Worm (Caenorhabditis elegans): ENCODE data around the gene C25F9.4.

DNA sequence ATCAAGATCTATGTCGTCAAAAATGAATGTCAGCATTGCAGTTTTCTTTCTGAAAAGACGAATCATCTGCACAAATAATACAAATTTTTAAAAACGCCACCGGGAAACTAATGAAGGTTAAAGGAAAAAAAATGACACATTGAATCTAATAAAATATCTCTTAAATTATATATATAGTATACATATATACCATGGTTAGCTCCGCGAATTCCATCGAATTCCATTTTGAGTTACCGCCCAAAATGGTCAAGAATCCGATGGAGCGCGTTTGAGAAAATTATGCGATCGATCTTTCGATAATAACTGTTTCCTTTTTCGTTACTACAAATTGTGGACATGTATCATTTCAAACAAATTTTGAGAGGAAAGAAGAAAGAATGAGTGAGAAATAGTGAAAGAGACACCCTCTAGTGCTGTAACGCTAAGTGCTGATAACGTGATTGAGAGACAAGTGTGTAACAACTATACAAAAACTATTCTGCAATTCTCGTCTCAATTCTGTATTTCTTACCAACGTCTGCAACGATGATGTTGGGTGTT lies 11.0 kb downstream of the C25F9.4 start, which contains the start of the genes C25F9.6 and C25F9.10:
- TF ChIP-seq klf-2 (GFP tag; conservative IDR thresholded peaks at IDR 0.05): no peak
- no peak for TF ChIP-seq flt-1 (GFP tag; IDR thresholded peaks at IDR 0.05)
- TF ChIP-seq cog-1 (tag; optimal IDR thresholded peaks at IDR 0.05): no peak
- TF ChIP-seq tab-1 (GFP tag; IDR thresholded peaks at IDR 0.05): no peak
- TF ChIP-seq ztf-29 (GFP tag; IDR thresholded peaks at IDR 0.05): no peak
- TF ChIP-seq ztf-23 (GFP tag; IDR thresholded peaks at IDR 0.05): no peak
- no peak for TF ChIP-seq T22C8.4 (GFP tag; IDR thresholded peaks at IDR 0.05)
